Fruit fly (Drosophila melanogaster) whole organism, pupa: ENCODE data around the gene NTPase.

Experiments used
- CG17806 ChIP-seq: fragments of 200-800 bp; sonication (Bioruptor generic); optimal IDR thresholded peaks from 2 replicates; lab custom pipeline; 2018; ENCODE audit warnings: missing biosample characterization, mild to moderate bottlenecking, missing genetic modification characterization, moderate library complexity
- CG32121 ChIP-seq: fragments of 200-800 bp; sonication (Bioruptor generic); IDR thresholded peaks from 2 replicates; pipeline ENCODE4 v1.3.6; 2022; ENCODE audit warnings: missing biosample characterization, missing genetic modification characterization
- CG8301 ChIP-seq: fragments of 200-800 bp; sonication (Bioruptor generic); optimal IDR thresholded peaks from 2 replicates; lab custom pipeline; 2018; ENCODE audit warnings: missing biosample characterization, mild to moderate bottlenecking, missing genetic modification characterization
- CG9948 ChIP-seq: fragments of 200-800 bp; sonication (Bioruptor generic); optimal IDR thresholded peaks from 2 replicates; lab custom pipeline; 2018; ENCODE audit warnings: missing biosample characterization, mild to moderate bottlenecking, missing genetic modification characterization, moderate library complexity
- D1 ChIP-seq: fragments of 200-800 bp; sonication (Bioruptor generic); optimal IDR thresholded peaks from 2 replicates; lab custom pipeline; 2018; ENCODE audit warnings: missing biosample characterization, mild to moderate bottlenecking, missing genetic modification characterization, moderate library complexity
- EcR ChIP-seq: fragments of 200-800 bp; sonication (Bioruptor generic); optimal IDR thresholded peaks from 3 replicates; lab custom pipeline; 2019; ENCODE audit warnings: missing biosample characterization, missing genetic modification characterization, mild to moderate bottlenecking, moderate library complexity, missing genetic modification reagents
- Ets98B ChIP-seq: fragments of 200-800 bp; sonication (Bioruptor generic); IDR thresholded peaks from 2 replicates; pipeline ENCODE4 v1.3.6; 2022; ENCODE audit warnings: missing biosample characterization, missing genetic modification characterization
- Snoo ChIP-seq: fragments of 200-800 bp; sonication (Bioruptor generic); optimal IDR thresholded peaks from 3 replicates; lab custom pipeline; 2017; ENCODE audit warnings: missing biosample characterization, mild to moderate bottlenecking, missing genetic modification characterization, inconsistent platforms
- gl ChIP-seq: fragments of 200-800 bp; sonication (Bioruptor generic); optimal IDR thresholded peaks from 2 replicates; lab custom pipeline; 2018; ENCODE audit warnings: missing biosample characterization, mild to moderate bottlenecking, missing genetic modification characterization
- rn ChIP-seq: fragments of 200-800 bp; sonication (Bioruptor generic); IDR thresholded peaks from 2 replicates; pipeline ENCODE4 v1.3.6; 2022; ENCODE audit warnings: missing biosample characterization, missing genetic modification characterization

DNA sequence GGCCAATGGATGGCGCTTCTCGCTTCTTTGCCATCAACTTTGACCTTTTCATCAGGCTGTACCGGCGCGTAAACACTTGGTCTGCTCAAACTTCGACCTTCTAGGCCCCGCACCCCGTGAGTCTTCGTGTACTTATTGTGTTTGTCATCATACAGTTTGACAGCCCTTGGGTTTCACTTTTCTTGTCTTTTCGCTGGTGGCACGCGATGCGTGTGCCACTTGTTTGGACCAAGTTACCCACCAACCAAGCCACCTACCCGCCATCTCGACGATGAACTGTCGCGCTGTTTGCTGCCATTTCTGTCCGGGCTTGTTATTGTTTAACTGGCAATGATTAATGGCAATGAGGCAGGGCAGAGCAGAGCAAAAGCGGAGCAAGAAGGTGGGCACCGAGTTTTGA is 22.1 kb upstream of the NTPase start:
- TF ChIP-seq D1 (tag; lab: Kevin White, UChicago) (no peak), CG17806 (tag; lab: Kevin White, UChicago) (no peak), Snoo (tag; lab: Kevin White, UChicago) (no peak), EcR (no peak), CG8301 (tag; lab: Kevin White, UChicago) (no peak), rn (GFP tag; lab: Robert Waterston, UW) (no peak), gl (no peak), CG9948 (tag; lab: Kevin White, UChicago) (no peak), CG32121 (GFP tag; lab: Robert Waterston, UW) (no peak), Ets98B (GFP tag; lab: Robert Waterston, UW) (no peak)
